Worm (Caenorhabditis elegans) whole organism, mixed stage, embryonic: ENCODE results near the gene M163.1.
A peak's percentile ranks its signal among the peaks of the same experiment; 100 is the strongest.

Experiments
- M03D4.4 ChIP-seq: sonication (generic microtip); optimal IDR thresholded peaks from 2 replicates; lab custom pipeline; 2017; ENCODE audit warnings: mild to moderate bottlenecking, missing genetic modification characterization, missing compliant biosample characterization
- bed-3 ChIP-seq: fragments of 200-800 bp; sonication (Bioruptor generic); optimal IDR thresholded peaks from 3 replicates; lab custom pipeline; 2018; ENCODE audit warnings: mild to moderate bottlenecking, missing genetic modification characterization, moderate library complexity, missing compliant biosample characterization
- blmp-1 ChIP-seq: fragments of 150-350 bp; optimal IDR thresholded peaks from 2 replicates; lab custom pipeline; 2014; ENCODE audit warnings: missing biosample characterization, missing genetic modification characterization
- ceh-39 ChIP-seq: fragments of 150-350 bp; optimal IDR thresholded peaks from 2 replicates; lab custom pipeline; 2014; ENCODE audit warnings: missing biosample characterization, missing genetic modification characterization
- ceh-43 ChIP-seq: fragments of 200-800 bp; sonication (Bioruptor generic); optimal IDR thresholded peaks from 2 replicates; lab custom pipeline; 2018; ENCODE audit warnings: mild to moderate bottlenecking, missing genetic modification characterization, moderate library complexity, missing compliant biosample characterization
- ceh-83 ChIP-seq: fragments of 200-800 bp; sonication (Bioruptor generic); optimal IDR thresholded peaks from 2 replicates; lab custom pipeline; 2018; ENCODE audit warnings: mild to moderate bottlenecking, missing genetic modification characterization, missing compliant biosample characterization
- ces-1 ChIP-seq: fragments of 150-350 bp; optimal IDR thresholded peaks from 2 replicates; lab custom pipeline; 2014; ENCODE audit warnings: missing biosample characterization, missing genetic modification reagents, missing genetic modification characterization
- cnd-1 ChIP-seq: fragments of 200-800 bp; sonication (Bioruptor generic); optimal IDR thresholded peaks from 2 replicates; lab custom pipeline; 2018; ENCODE audit warnings: mild to moderate bottlenecking, missing genetic modification characterization, missing compliant biosample characterization
- elt-1 ChIP-seq: sonication (generic microtip); optimal IDR thresholded peaks from 2 replicates; lab custom pipeline; 2017; ENCODE audit warnings: missing genetic modification characterization, mild to moderate bottlenecking, missing compliant biosample characterization, antibody characterized with exemption, moderate library complexity, borderline replicate concordance; ENCODE audit not compliant: insufficient read depth
- elt-3 ChIP-seq: fragments of 150-350 bp; optimal IDR thresholded peaks from 2 replicates; lab custom pipeline; 2014; ENCODE audit warnings: missing biosample characterization, missing genetic modification characterization
- flh-1 ChIP-seq: fragments of 200-800 bp; sonication (Bioruptor generic); optimal IDR thresholded peaks from 2 replicates; lab custom pipeline; 2018; ENCODE audit warnings: mild to moderate bottlenecking, missing genetic modification characterization, moderate library complexity, missing compliant biosample characterization
- ham-2 ChIP-seq: fragments of 200-800 bp; sonication (Bioruptor generic); optimal IDR thresholded peaks from 2 replicates; lab custom pipeline; 2018; ENCODE audit warnings: mild to moderate bottlenecking, missing genetic modification characterization, missing compliant biosample characterization
- lin-13 ChIP-seq: fragments of 150-350 bp; optimal IDR thresholded peaks from 2 replicates; lab custom pipeline; 2014; ENCODE audit warnings: missing biosample characterization, missing genetic modification characterization
- lin-32 ChIP-seq: fragments of 200-800 bp; sonication (Bioruptor generic); optimal IDR thresholded peaks from 2 replicates; lab custom pipeline; 2018; ENCODE audit warnings: mild to moderate bottlenecking, missing genetic modification characterization, missing compliant biosample characterization
- mab-5 ChIP-seq: fragments of 150-350 bp; optimal IDR thresholded peaks from 2 replicates; lab custom pipeline; 2014; ENCODE audit warnings: missing biosample characterization, missing genetic modification characterization
- mep-1 ChIP-seq: fragments of 150-350 bp; optimal IDR thresholded peaks from 2 replicates; lab custom pipeline; 2017; ENCODE audit warnings: missing biosample characterization, missing genetic modification reagents, missing genetic modification characterization, inconsistent platforms
- mls-2 ChIP-seq: sonication (generic microtip); optimal IDR thresholded peaks from 2 replicates; lab custom pipeline; 2016; ENCODE audit warnings: mild to moderate bottlenecking, missing genetic modification characterization, moderate library complexity, missing compliant biosample characterization
- nhr-12 ChIP-seq: fragments of 150-350 bp; optimal IDR thresholded peaks from 2 replicates; lab custom pipeline; 2014; ENCODE audit warnings: missing biosample characterization, missing genetic modification characterization
- nhr-2 ChIP-seq: fragments of 150-350 bp; optimal IDR thresholded peaks from 2 replicates; lab custom pipeline; 2014; ENCODE audit warnings: missing biosample characterization, missing genetic modification characterization
- nhr-28 ChIP-seq: fragments of 150-350 bp; optimal IDR thresholded peaks from 2 replicates; lab custom pipeline; 2014; ENCODE audit warnings: missing biosample characterization, missing genetic modification characterization
- nhr-76 ChIP-seq: sonication (generic microtip); optimal IDR thresholded peaks from 2 replicates; lab custom pipeline; 2017; ENCODE audit warnings: missing biosample characterization, missing genetic modification characterization
- pha-4 ChIP-seq: fragments of 150-350 bp; optimal IDR thresholded peaks from 2 replicates; lab custom pipeline; 2018; ENCODE audit warnings: missing biosample characterization, missing genetic modification reagents, missing genetic modification characterization
- sem-2 ChIP-seq: fragments of 200-800 bp; sonication (Bioruptor generic); optimal IDR thresholded peaks from 2 replicates; lab custom pipeline; 2018; ENCODE audit warnings: mild to moderate bottlenecking, missing genetic modification characterization, missing compliant biosample characterization
- snpc-4 ChIP-seq: fragments of 150-350 bp; optimal IDR thresholded peaks from 2 replicates; lab custom pipeline; 2014; ENCODE audit warnings: missing biosample characterization, missing genetic modification characterization
- sptf-1 ChIP-seq: sonication (generic microtip); optimal IDR thresholded peaks from 2 replicates; lab custom pipeline; 2017; ENCODE audit warnings: mild to moderate bottlenecking, missing genetic modification characterization, moderate library complexity, missing compliant biosample characterization
- tbx-8 ChIP-seq: fragments of 200-800 bp; sonication (Bioruptor generic); optimal IDR thresholded peaks from 2 replicates; lab custom pipeline; 2018; ENCODE audit warnings: mild to moderate bottlenecking, missing genetic modification characterization, moderate library complexity, missing compliant biosample characterization
- unc-120 ChIP-seq: sonication (generic microtip); optimal IDR thresholded peaks from 2 replicates; lab custom pipeline; 2017; ENCODE audit warnings: missing genetic modification characterization, missing compliant biosample characterization; ENCODE audit not compliant: poor library complexity, severe bottlenecking
- unc-62 ChIP-seq: fragments of 150-350 bp; optimal IDR thresholded peaks from 2 replicates; lab custom pipeline; 2014; ENCODE audit warnings: missing biosample characterization, missing genetic modification reagents, missing genetic modification characterization
- zip-8 ChIP-seq: fragments of 150-350 bp; optimal IDR thresholded peaks from 2 replicates; lab custom pipeline; 2014; ENCODE audit warnings: missing biosample characterization, missing genetic modification characterization
- ztf-11 ChIP-seq: fragments of 150-350 bp; optimal IDR thresholded peaks from 2 replicates; lab custom pipeline; 2014; ENCODE audit warnings: missing biosample characterization, missing genetic modification characterization

M163.1 gene

ce11 chrX:14512817-14513216 is 9.2 kb upstream of the M163.1 start, which contains the start of gene fbxa-141:
fbxa-141 (minus strand) TSS chrX:14512917.
- TF ChIP-seq bed-3 (GFP tag; lab: Kevin White, UChicago) (no peak), lin-13 (no peak), M03D4.4 (tag; lab: Kevin White, UChicago) (no peak), mab-5 (tag; lab: Kevin White, UChicago) (no peak), ceh-43 (GFP tag; lab: Kevin White, UChicago) (no peak), elt-3 (tag; lab: Kevin White, UChicago) (no peak), ham-2 (no peak), nhr-2 (tag; lab: Kevin White, UChicago) (no peak), pha-4 (tag; lab: Kevin White, UChicago) (no peak), flh-1 (GFP tag; lab: Kevin White, UChicago) (no peak), ces-1 (GFP tag; lab: Kevin White, UChicago) (no peak), ceh-83 (GFP tag; lab: Kevin White, UChicago) (no peak), blmp-1 (no peak), ztf-11 (tag; lab: Kevin White, UChicago) (no peak), elt-1 (no peak), snpc-4 (tag; lab: Kevin White, UChicago) (no peak), lin-32 (no peak), mep-1 (tag; lab: Kevin White, UChicago) (no peak), mls-2 (tag; lab: Kevin White, UChicago) (no peak)

ce11 chrX:14510358-14510757 is 6.7 kb upstream of the M163.1 start:
- no peak for TF ChIP-seq M03D4.4 (tag; lab: Kevin White, UChicago)
- no peak for TF ChIP-seq tbx-8 (GFP tag; lab: Kevin White, UChicago)
- TF ChIP-seq nhr-28 (tag; lab: Kevin White, UChicago) = no peak
- TF ChIP-seq sptf-1 (tag; lab: Kevin White, UChicago) = no peak
- no peak for TF ChIP-seq ham-2
- TF ChIP-seq ceh-43 (GFP tag; lab: Kevin White, UChicago) = no peak
- TF ChIP-seq nhr-12 (tag; lab: Kevin White, UChicago) = no peak
- TF ChIP-seq sem-2 (GFP tag; lab: Kevin White, UChicago) = no peak
- no peak for TF ChIP-seq ces-1 (GFP tag; lab: Kevin White, UChicago)
- no peak for TF ChIP-seq ceh-39 (tag; lab: Kevin White, UChicago)
- TF ChIP-seq ztf-11 (tag; lab: Kevin White, UChicago) = no peak
- TF ChIP-seq nhr-76 (tag; lab: Kevin White, UChicago) = no peak
- no peak for TF ChIP-seq pha-4 (tag; lab: Kevin White, UChicago)
- no peak for TF ChIP-seq cnd-1 (tag; lab: Kevin White, UChicago)
- TF ChIP-seq lin-32 = no peak
- TF ChIP-seq snpc-4 (tag; lab: Kevin White, UChicago) = no peak

ce11 chrX:14508823-14509259 is 5.2 kb upstream of the M163.1 start:
- no peak for TF ChIP-seq M03D4.4 (tag; lab: Kevin White, UChicago)
- TF ChIP-seq ham-2 = peak; percentile 32
- TF ChIP-seq pha-4 (tag; lab: Kevin White, UChicago) = no peak
- TF ChIP-seq bed-3 (GFP tag; lab: Kevin White, UChicago) = no peak
- TF ChIP-seq unc-120 (tag; lab: Kevin White, UChicago) = peak; percentile 43
- peak; percentile 83 for TF ChIP-seq unc-62

- no peak for TF ChIP-seq elt-3 (tag; lab: Kevin White, UChicago)
- TF ChIP-seq unc-120 (tag; lab: Kevin White, UChicago) = no peak
- TF ChIP-seq blmp-1 = no peak
- no peak for TF ChIP-seq nhr-2 (tag; lab: Kevin White, UChicago)
- no peak for TF ChIP-seq tbx-8 (GFP tag; lab: Kevin White, UChicago)
- no peak for TF ChIP-seq nhr-76 (tag; lab: Kevin White, UChicago)
- TF ChIP-seq mep-1 (tag; lab: Kevin White, UChicago) = no peak
- TF ChIP-seq mab-5 (tag; lab: Kevin White, UChicago) = no peak
- TF ChIP-seq zip-8 (tag; lab: Kevin White, UChicago) = no peak
- TF ChIP-seq ces-1 (GFP tag; lab: Kevin White, UChicago) = no peak
- TF ChIP-seq, all 35 proteins: peak for 0
Measured at ce11 chrX:14507992-14508391, 4.4 kb upstream of the M163.1 start.
